Worm (Caenorhabditis elegans): ENCODE results near the gene cdh-8.

Gene cdh-8

ce11 chrIV:324759-325158, 14.8 kb upstream of the cdh-8 start, which contains the start of gene drl-1:
drl-1 (plus strand) TSS chrIV:325059.
- TF ChIP-seq swsn-7 (tag; optimal IDR thresholded peaks at IDR 0.05) (no peak), alr-1 (tag; optimal IDR thresholded peaks at IDR 0.05; ENCODE audit: borderline replicate concordance) (no peak), ztf-11 (tag; optimal IDR thresholded peaks at IDR 0.05) (no peak), jun-1 (tag; optimal IDR thresholded peaks at IDR 0.05) (no peak), lin-39 (tag; optimal IDR thresholded peaks at IDR 0.05) (no peak), nhr-90 (tag; optimal IDR thresholded peaks at IDR 0.05; ENCODE audit: poor library complexity) (no peak), F16B12.6 (tag; optimal IDR thresholded peaks at IDR 0.05) (no peak), nhr-12 (tag; optimal IDR thresholded peaks at IDR 0.05) (no peak)

ce11 chrIV:325640-326039, 14.0 kb upstream of the cdh-8 start:
- TF ChIP-seq sup-37 (GFP tag; optimal IDR thresholded peaks at IDR 0.05) = no peak
- no peak for TF ChIP-seq elt-3 (tag; optimal IDR thresholded peaks at IDR 0.05)
- TF ChIP-seq lsy-2 (tag; optimal IDR thresholded peaks at IDR 0.05) = no peak
- no peak for TF ChIP-seq lin-35 (GFP tag; optimal IDR thresholded peaks at IDR 0.05)
- TF ChIP-seq nhr-11 (tag; optimal IDR thresholded peaks at IDR 0.05) = no peak
- TF ChIP-seq nhr-71 (tag; optimal IDR thresholded peaks at IDR 0.05) = no peak
- TF ChIP-seq ceh-8 (GFP tag; optimal IDR thresholded peaks at IDR 0.05) = no peak
- no peak for TF ChIP-seq ceh-90 (tag; optimal IDR thresholded peaks at IDR 0.05)
- TF ChIP-seq dpl-1 (GFP tag; optimal IDR thresholded peaks at IDR 0.05) = no peak
- TF ChIP-seq nhr-20 (tag; optimal IDR thresholded peaks at IDR 0.05) = no peak
- no peak for TF ChIP-seq unc-130 (tag; optimal IDR thresholded peaks at IDR 0.05)
- no peak for TF ChIP-seq egl-27 (tag; optimal IDR thresholded peaks at IDR 0.05)
- TF ChIP-seq lin-39 (tag; optimal IDR thresholded peaks at IDR 0.05) = no peak
- no peak for TF ChIP-seq nhr-47 (tag; optimal IDR thresholded peaks at IDR 0.05)

- TF ChIP-seq tbx-2 (tag; optimal IDR thresholded peaks at IDR 0.05) = peak; percentile 52
- no peak for TF ChIP-seq efl-1 (optimal IDR thresholded peaks at IDR 0.05)
- peak in 1 of 2 experiments; percentile 75 for TF ChIP-seq efl-1 (GFP tag; optimal IDR thresholded peaks at IDR 0.05 in 1 of 2)
- TF ChIP-seq unc-30 (tag; optimal IDR thresholded peaks at IDR 0.05) = no peak
- peak; percentile 18 for TF ChIP-seq mep-1 (tag; optimal IDR thresholded peaks at IDR 0.05)
- peak; percentile 42 for TF ChIP-seq blmp-1 (tag; optimal IDR thresholded peaks at IDR 0.05)
- peak in 1 of 6 experiments; percentile 28 for TF ChIP-seq elt-3 (tag; optimal IDR thresholded peaks at IDR 0.05)
Observed at ce11 chrIV:326564-327070, 13.0 kb upstream of the cdh-8 start, which contains the start of gene col-101. col-101 (minus strand) TSS chrIV:327020.

- TF ChIP-seq ceh-90 (tag; optimal IDR thresholded peaks at IDR 0.05) (no peak), nhr-28 (tag; optimal IDR thresholded peaks at IDR 0.05) (no peak), dpl-1 (GFP tag; optimal IDR thresholded peaks at IDR 0.05) (no peak), mef-2 (tag; optimal IDR thresholded peaks at IDR 0.05) (no peak), mep-1 (tag; optimal IDR thresholded peaks at IDR 0.05) (no peak), ztf-11 (tag; optimal IDR thresholded peaks at IDR 0.05) (no peak), lir-3 (tag; optimal IDR thresholded peaks at IDR 0.05; ENCODE audit: poor library complexity) (no peak), hlh-4 (tag; optimal IDR thresholded peaks at IDR 0.05) (no peak), zip-4 (GFP tag; optimal IDR thresholded peaks at IDR 0.05) (no peak), nhr-85 (tag) (no peak), nhr-20 (tag; optimal IDR thresholded peaks at IDR 0.05) (no peak), snpc-4 (tag; optimal IDR thresholded peaks at IDR 0.05) (no peak), fkh-4 (tag; optimal IDR thresholded peaks at IDR 0.05; ENCODE audit: borderline replicate concordance) (no peak), hpl-2 (GFP tag; optimal IDR thresholded peaks at IDR 0.05) (no peak)
Observed at ce11 chrIV:330523-330922, 9.1 kb upstream of the cdh-8 start, which contains the start of gene F18F11.4. F18F11.4 (plus strand) TSS chrIV:330823.
